Fruit fly (Drosophila melanogaster) whole organism, embryonic: Measurements from ENCODE around the gene mad2.

ENCODE experiments used
- Abd-B ChIP-seq: fragments of 200-800 bp; sonication (Bioruptor generic); optimal IDR thresholded peaks from 2 replicates; lab custom pipeline; 2018; ENCODE audit warnings: missing biosample characterization, mild to moderate bottlenecking, missing genetic modification characterization, moderate library complexity
- Ada2b ChIP-seq: fragments of 200-800 bp; sonication (Bioruptor generic); IDR thresholded peaks from 2 replicates; pipeline ENCODE4 v1.3.6; 2022; ENCODE audit warnings: missing biosample characterization, missing genetic modification characterization
- C15 ChIP-seq: fragments of 200-800 bp; sonication (Bioruptor generic); IDR thresholded peaks from 3 replicates; pipeline ENCODE4 v1.3.6; 2022; ENCODE audit warnings: missing biosample characterization, missing genetic modification characterization
- CG10267 ChIP-seq: fragments of 200-800 bp; sonication (Bioruptor generic); optimal IDR thresholded peaks from 2 replicates; lab custom pipeline; 2018; ENCODE audit warnings: missing biosample characterization, mild to moderate bottlenecking, missing genetic modification characterization, moderate library complexity
- CG10431 ChIP-seq: fragments of 200-800 bp; sonication (Bioruptor generic); optimal IDR thresholded peaks from 3 replicates; lab custom pipeline; 2018; ENCODE audit warnings: missing biosample characterization, mild to moderate bottlenecking, missing genetic modification characterization
- CG12155 ChIP-seq: fragments of 200-800 bp; sonication (Bioruptor generic); optimal IDR thresholded peaks from 3 replicates; lab custom pipeline; 2016; ENCODE audit warnings: missing biosample characterization, missing genetic modification characterization
- CG12299 ChIP-seq: fragments of 200-800 bp; sonication (Bioruptor generic); optimal IDR thresholded peaks from 2 replicates; lab custom pipeline; 2018; ENCODE audit warnings: missing biosample characterization, mild to moderate bottlenecking, missing genetic modification characterization
- CG12744 ChIP-seq: fragments of 200-800 bp; sonication (Bioruptor generic); optimal IDR thresholded peaks from 2 replicates; lab custom pipeline; 2016; ENCODE audit warnings: missing biosample characterization, missing genetic modification characterization
- CG12769 ChIP-seq: fragments of 200-800 bp; sonication (Bioruptor generic); optimal IDR thresholded peaks from 2 replicates; lab custom pipeline; 2019; ENCODE audit warnings: missing biosample characterization, mild to moderate bottlenecking, missing genetic modification characterization, moderate library complexity
- CG14667 ChIP-seq: fragments of 200-800 bp; sonication (Bioruptor generic); IDR thresholded peaks from 2 replicates; pipeline ENCODE4 v1.3.6; 2022; ENCODE audit warnings: missing biosample characterization, missing genetic modification characterization
- CG14860 ChIP-seq: fragments of 200-800 bp; sonication (Bioruptor generic); IDR thresholded peaks from 3 replicates; pipeline ENCODE4 v1.3.6; 2022; ENCODE audit warnings: missing biosample characterization, missing genetic modification characterization; ENCODE audit not compliant: partially characterized antibody
- CG1529 ChIP-seq: fragments of 200-800 bp; sonication (Bioruptor generic); optimal IDR thresholded peaks from 3 replicates; lab custom pipeline; 2018; ENCODE audit warnings: missing biosample characterization, missing genetic modification characterization
- CG15479 ChIP-seq: fragments of 200-800 bp; sonication (Bioruptor generic); optimal IDR thresholded peaks from 3 replicates; lab custom pipeline; 2019; ENCODE audit warnings: missing biosample characterization, mild to moderate bottlenecking, missing genetic modification characterization, moderate library complexity
- CG17568 ChIP-seq: fragments of 200-800 bp; sonication (Bioruptor generic); optimal IDR thresholded peaks from 2 replicates; lab custom pipeline; 2018; ENCODE audit warnings: missing biosample characterization, mild to moderate bottlenecking, missing genetic modification characterization, moderate library complexity
- CG17612 ChIP-seq: fragments of 200-800 bp; sonication (Bioruptor generic); IDR thresholded peaks from 2 replicates; pipeline ENCODE4 v1.3.6; 2022; ENCODE audit warnings: missing biosample characterization, missing genetic modification characterization
- CG17802 ChIP-seq: fragments of 200-800 bp; sonication (Bioruptor generic); optimal IDR thresholded peaks from 2 replicates; lab custom pipeline; 2018; ENCODE audit warnings: missing biosample characterization, mild to moderate bottlenecking, missing genetic modification characterization, moderate library complexity
- CG2199 ChIP-seq: fragments of 200-800 bp; sonication (Bioruptor generic); IDR thresholded peaks from 3 replicates; pipeline ENCODE4 v1.3.6; 2022; ENCODE audit warnings: missing biosample characterization, missing genetic modification characterization
- CG2202 ChIP-seq: fragments of 200-800 bp; sonication (Bioruptor generic); optimal IDR thresholded peaks from 2 replicates; lab custom pipeline; 2018; ENCODE audit warnings: missing biosample characterization, mild to moderate bottlenecking, missing genetic modification characterization
- CG30403 ChIP-seq: fragments of 200-800 bp; sonication (Bioruptor generic); optimal IDR thresholded peaks from 3 replicates; lab custom pipeline; 2016; ENCODE audit warnings: missing biosample characterization, missing genetic modification characterization
- CG32532 ChIP-seq: fragments of 200-800 bp; sonication (Bioruptor generic); IDR thresholded peaks from 2 replicates; pipeline ENCODE4 v1.3.6; 2022; ENCODE audit warnings: missing biosample characterization, missing genetic modification characterization
- CG32772 ChIP-seq: fragments of 200-800 bp; sonication (Bioruptor generic); IDR thresholded peaks from 2 replicates; pipeline ENCODE4 v1.3.6; 2022; ENCODE audit warnings: missing biosample characterization, missing genetic modification characterization
- CG3838 ChIP-seq: fragments of 200-800 bp; sonication (Bioruptor generic); optimal IDR thresholded peaks from 3 replicates; lab custom pipeline; 2016; ENCODE audit warnings: missing biosample characterization, missing genetic modification characterization
- CG4282 ChIP-seq: fragments of 200-800 bp; sonication (Bioruptor generic); optimal IDR thresholded peaks from 2 replicates; lab custom pipeline; 2016; ENCODE audit warnings: missing biosample characterization, missing genetic modification characterization
- CG43689 ChIP-seq: fragments of 200-800 bp; sonication (Bioruptor generic); IDR thresholded peaks from 2 replicates; pipeline ENCODE4 v1.3.6; 2022; ENCODE audit warnings: missing biosample characterization, missing genetic modification characterization
- CG7271 ChIP-seq: fragments of 200-800 bp; sonication (Bioruptor generic); optimal IDR thresholded peaks from 2 replicates; lab custom pipeline; 2018; ENCODE audit warnings: missing biosample characterization, mild to moderate bottlenecking, missing genetic modification characterization, moderate library complexity
- CG7556 ChIP-seq: fragments of 200-800 bp; sonication (Bioruptor generic); optimal IDR thresholded peaks from 2 replicates; lab custom pipeline; 2017; ENCODE audit warnings: missing biosample characterization, mild to moderate bottlenecking, missing genetic modification characterization
- CG8089 ChIP-seq: fragments of 200-800 bp; sonication (Bioruptor generic); optimal IDR thresholded peaks from 3 replicates; lab custom pipeline; 2016; ENCODE audit warnings: missing biosample characterization, missing genetic modification characterization
- CG9437 ChIP-seq: fragments of 200-800 bp; sonication (Bioruptor generic); optimal IDR thresholded peaks from 2 replicates; lab custom pipeline; 2018; ENCODE audit warnings: missing biosample characterization, mild to moderate bottlenecking, missing genetic modification characterization
- CG9609 ChIP-seq: fragments of 200-800 bp; sonication (Bioruptor generic); optimal IDR thresholded peaks from 3 replicates; lab custom pipeline; 2016; ENCODE audit warnings: missing biosample characterization, missing genetic modification characterization
- Dip3 ChIP-seq: fragments of 200-800 bp; sonication (Bioruptor generic); optimal IDR thresholded peaks from 3 replicates; lab custom pipeline; 2016; ENCODE audit warnings: missing biosample characterization, missing genetic modification characterization
- Fer3 ChIP-seq: fragments of 200-800 bp; sonication (Bioruptor generic); optimal IDR thresholded peaks from 2 replicates; lab custom pipeline; 2018; ENCODE audit warnings: missing biosample characterization, mild to moderate bottlenecking, missing genetic modification characterization, moderate library complexity
- Hr39 ChIP-seq: fragments of >200 bp; optimal IDR thresholded peaks from 2 replicates; lab custom pipeline; 2017
- MBD-R2 ChIP-seq: fragments of 200-800 bp; sonication (Bioruptor generic); IDR thresholded peaks from 2 replicates; pipeline ENCODE4 v1.3.6; 2022; ENCODE audit warnings: missing biosample characterization, missing genetic modification characterization
- Oaz ChIP-seq: fragments of 200-800 bp; sonication (Bioruptor generic); IDR thresholded peaks from 2 replicates; pipeline ENCODE4 v1.3.6; 2022; ENCODE audit warnings: missing biosample characterization, missing genetic modification characterization
- Sox102F ChIP-seq: fragments of 200-800 bp; sonication (Bioruptor generic); optimal IDR thresholded peaks from 2 replicates; lab custom pipeline; 2018; ENCODE audit warnings: missing biosample characterization, mild to moderate bottlenecking, missing genetic modification characterization, moderate library complexity
- TFAM ChIP-seq: fragments of 200-800 bp; sonication (Bioruptor generic); optimal IDR thresholded peaks from 2 replicates; lab custom pipeline; 2017; ENCODE audit warnings: missing biosample characterization, missing genetic modification characterization, inconsistent platforms
- Xbp1 ChIP-seq: fragments of 200-800 bp; sonication (Bioruptor generic); optimal IDR thresholded peaks from 3 replicates; lab custom pipeline; 2016; ENCODE audit warnings: missing biosample characterization, mild to moderate bottlenecking, missing genetic modification characterization
- emc ChIP-seq: fragments of 200-800 bp; sonication (Bioruptor generic); optimal IDR thresholded peaks from 2 replicates; lab custom pipeline; 2016; ENCODE audit warnings: missing biosample characterization, missing genetic modification characterization
- gcm2 ChIP-seq: fragments of 200-800 bp; sonication (Bioruptor generic); optimal IDR thresholded peaks from 2 replicates; lab custom pipeline; 2016; ENCODE audit warnings: missing biosample characterization, missing genetic modification characterization
- grau ChIP-seq: fragments of 200-800 bp; optimal IDR thresholded peaks from 3 replicates; lab custom pipeline; 2019; ENCODE audit warnings: missing biosample characterization, mild to moderate bottlenecking, missing genetic modification characterization, moderate library complexity
- her ChIP-seq: fragments of 200-800 bp; sonication (Bioruptor generic); optimal IDR thresholded peaks from 2 replicates; lab custom pipeline; 2016; ENCODE audit warnings: missing biosample characterization, missing genetic modification characterization
- kni ChIP-seq: fragments of 200-800 bp; sonication (Bioruptor generic); optimal IDR thresholded peaks from 3 replicates; lab custom pipeline; 2017; ENCODE audit warnings: mild to moderate bottlenecking, missing biosample characterization, missing genetic modification reagents, missing genetic modification characterization
- nerfin-1 ChIP-seq: fragments of 200-800 bp; sonication (Bioruptor generic); optimal IDR thresholded peaks from 3 replicates; lab custom pipeline; 2019; ENCODE audit warnings: missing biosample characterization, mild to moderate bottlenecking, missing genetic modification characterization, moderate library complexity
- pnt ChIP-seq: fragments of 200-800 bp; sonication (Bioruptor generic); optimal IDR thresholded peaks from 3 replicates; lab custom pipeline; 2016; ENCODE audit warnings: missing biosample characterization, missing genetic modification characterization
- sens-2 ChIP-seq: fragments of 200-800 bp; sonication (Bioruptor generic); IDR thresholded peaks from 2 replicates; pipeline ENCODE4 v1.3.6; 2022; ENCODE audit warnings: missing biosample characterization, missing genetic modification characterization
- slbo ChIP-seq: fragments of 200-800 bp; sonication (Bioruptor generic); IDR thresholded peaks from 2 replicates; pipeline ENCODE4 v1.3.6; 2022; ENCODE audit warnings: missing biosample characterization, missing genetic modification characterization
- slou ChIP-seq: fragments of 200-800 bp; sonication (Bioruptor generic); optimal IDR thresholded peaks from 3 replicates; lab custom pipeline; 2016; ENCODE audit warnings: missing biosample characterization, missing genetic modification characterization
- usp ChIP-seq: fragments of >200 bp; optimal IDR thresholded peaks from 2 replicates; lab custom pipeline; 2017; ENCODE audit warnings: missing biosample characterization, missing genetic modification characterization
- vvl ChIP-seq: fragments of 200-800 bp; sonication (Bioruptor generic); IDR thresholded peaks from 2 replicates; pipeline ENCODE4 v1.3.6; 2022; ENCODE audit warnings: missing biosample characterization, missing genetic modification characterization
- wor ChIP-seq: fragments of 200-800 bp; sonication (Bioruptor generic); IDR thresholded peaks from 2 replicates; pipeline ENCODE4 v1.3.6; 2022; ENCODE audit warnings: missing biosample characterization, missing genetic modification characterization
- z ChIP-seq: fragments of 200-800 bp; sonication (Bioruptor generic); IDR thresholded peaks from 3 replicates; pipeline ENCODE4 v1.3.6; 2022; ENCODE audit warnings: missing biosample characterization, missing genetic modification characterization

The mad2 gene

dm6 chr3L:5768532-5769497, 44.1 kb downstream of the mad2 start, which contains the start of the genes Ppat-Dpck and scny (continued):
- TF ChIP-seq CG10267, result peak; percentile 70
- TF ChIP-seq usp (GFP tag; lab: Kevin White, UChicago), result no peak
- TF ChIP-seq CG8089, result no peak
- peak; percentile 84 for TF ChIP-seq CG15479
- TF ChIP-seq vvl (GFP tag; lab: Robert Waterston, UW), result no peak
- peak; percentile 48 for TF ChIP-seq CG12299 (tag; lab: Kevin White, UChicago)
- no peak for TF ChIP-seq slou (GFP tag; lab: Kevin White, UChicago)
- TF ChIP-seq kni, result no peak
- no peak for TF ChIP-seq emc (GFP tag; lab: Kevin White, UChicago)
- TF ChIP-seq CG1529 (GFP tag; lab: Kevin White, UChicago), result no peak
- peak; percentile 26 for TF ChIP-seq nerfin-1 (tag; lab: Kevin White, UChicago)
- no peak for TF ChIP-seq CG2199
- TF ChIP-seq sens-2 (GFP tag; lab: Robert Waterston, UW), result no peak
- TF ChIP-seq Dip3, result no peak
- TF ChIP-seq CG4282 (GFP tag; lab: Kevin White, UChicago), result peak; percentile 4
- no peak for TF ChIP-seq Fer3
- TF ChIP-seq MBD-R2 (GFP tag; lab: Robert Waterston, UW), result peak; percentile 52
- no peak for TF ChIP-seq Hr39
- TF ChIP-seq CG43689, result no peak
- no peak for TF ChIP-seq Abd-B (GFP tag; lab: Kevin White, UChicago)
- no peak for TF ChIP-seq CG9609 (GFP tag; lab: Kevin White, UChicago)
- TF ChIP-seq CG17568 (GFP tag; lab: Kevin White, UChicago), result no peak
- peak; percentile 48 for TF ChIP-seq grau
- TF ChIP-seq her, result no peak
- TF ChIP-seq CG12769 (tag; lab: Kevin White, UChicago), result no peak
- peak; percentile 82 for TF ChIP-seq CG14860 (GFP tag; lab: Robert Waterston, UW)
- TF ChIP-seq CG12155, result peak; percentile 16
- TF ChIP-seq z (GFP tag; lab: Robert Waterston, UW), result no peak
- TF ChIP-seq Sox102F (GFP tag; lab: Kevin White, UChicago), result no peak
- no peak for TF ChIP-seq CG14667 (GFP tag; lab: Robert Waterston, UW)
- TF ChIP-seq Ada2b (GFP tag; lab: Robert Waterston, UW), result no peak
- TF ChIP-seq CG10431 (GFP tag; lab: Kevin White, UChicago), result no peak
- TF ChIP-seq CG9437 (GFP tag; lab: Kevin White, UChicago), result no peak
- no peak for TF ChIP-seq C15 (GFP tag; lab: Robert Waterston, UW)
- peak; percentile 17 for TF ChIP-seq Xbp1 (GFP tag; lab: Kevin White, UChicago)
- TF ChIP-seq gcm2 (GFP tag; lab: Kevin White, UChicago), result no peak
- TF ChIP-seq CG7271 (tag; lab: Kevin White, UChicago), result no peak
- TF ChIP-seq CG2202 (tag; lab: Kevin White, UChicago), result no peak
- TF ChIP-seq CG17802 (tag; lab: Kevin White, UChicago), result no peak
- no peak for TF ChIP-seq CG12744 (GFP tag; lab: Kevin White, UChicago)
- no peak for TF ChIP-seq CG32772 (GFP tag; lab: Robert Waterston, UW)
- TF ChIP-seq Oaz, result no peak
- TF ChIP-seq CG30403, result no peak
- no peak for TF ChIP-seq CG7556 (GFP tag; lab: Kevin White, UChicago)
- no peak for TF ChIP-seq pnt (GFP tag; lab: Kevin White, UChicago)
- no peak for TF ChIP-seq wor (GFP tag; lab: Robert Waterston, UW)
- TF ChIP-seq CG3838, result no peak
- TF ChIP-seq CG17612 (GFP tag; lab: Robert Waterston, UW), result no peak
- TF ChIP-seq TFAM (GFP tag; lab: Kevin White, UChicago), result no peak
- no peak for TF ChIP-seq slbo (GFP tag; lab: Robert Waterston, UW)
- no peak for TF ChIP-seq CG32532 (GFP tag; lab: Robert Waterston, UW)
